Worm (Caenorhabditis elegans): ENCODE data around the gene ZK757.10.

- TF ChIP-seq ztf-11 (tag; optimal IDR thresholded peaks at IDR 0.05) = no peak
- no peak for TF ChIP-seq fos-1 (tag; optimal IDR thresholded peaks at IDR 0.05)
- TF ChIP-seq nhr-237 (tag; optimal IDR thresholded peaks at IDR 0.05) = no peak
- no peak for TF ChIP-seq unc-86 (tag; optimal IDR thresholded peaks at IDR 0.05)
- no peak for TF ChIP-seq ama-1 (optimal IDR thresholded peaks at IDR 0.05)
- TF ChIP-seq lin-35 (GFP tag; optimal IDR thresholded peaks at IDR 0.05) = peak in 1 of 2 experiments; percentile 32
- no peak for TF ChIP-seq dpl-1 (GFP tag; optimal IDR thresholded peaks at IDR 0.05)
- no peak for TF ChIP-seq ceh-88 (GFP tag; IDR thresholded peaks at IDR 0.05)
- no peak for TF ChIP-seq aly-2 (tag; optimal IDR thresholded peaks at IDR 0.05)
- TF ChIP-seq ceh-90 (tag; optimal IDR thresholded peaks at IDR 0.05) = no peak
- TF ChIP-seq elt-3 (tag; optimal IDR thresholded peaks at IDR 0.05) = no peak
- no peak for TF ChIP-seq alr-1 (tag; optimal IDR thresholded peaks at IDR 0.05; ENCODE audit: borderline replicate concordance)
- no peak for TF ChIP-seq nhr-76 (tag; optimal IDR thresholded peaks at IDR 0.05)
- TF ChIP-seq irx-1 (tag; optimal IDR thresholded peaks at IDR 0.05) = no peak
These were observed 53.4 kb downstream of the ZK757.10 start for ce11 chrIII:9930406-9930805.
